Worm (Caenorhabditis elegans) whole organism, L4 larva: ENCODE data around the gene B0334.13.

ENCODE experiments used
- F10B5.3 ChIP-seq: sonication (generic microtip); optimal IDR thresholded peaks from 2 replicates; lab custom pipeline; 2016; ENCODE audit warnings: mild to moderate bottlenecking, missing genetic modification characterization, missing compliant biosample characterization
- F49E8.2 ChIP-seq: sonication (generic microtip); optimal IDR thresholded peaks from 2 replicates; lab custom pipeline; 2016; ENCODE audit warnings: missing compliant biosample characterization, mild to moderate bottlenecking, missing genetic modification characterization, borderline replicate concordance
- R02D3.7 ChIP-seq: fragments of 150-350 bp; sonication (generic microtip); optimal IDR thresholded peaks from 3 replicates; lab custom pipeline; 2014; ENCODE audit warnings: missing biosample characterization, missing genetic modification characterization
- T20F7.1 ChIP-seq: fragments of 200-800 bp; sonication (Bioruptor generic); optimal IDR thresholded peaks from 2 replicates; lab custom pipeline; 2018; ENCODE audit warnings: mild to moderate bottlenecking, missing genetic modification characterization, missing compliant biosample characterization
- Y48G9A.11 ChIP-seq: fragments of 200-800 bp; sonication (Bioruptor generic); IDR thresholded peaks from 2 replicates; pipeline ENCODE4 v1.3.6; 2022; ENCODE audit warnings: missing genetic modification reagents, missing genetic modification characterization, missing compliant biosample characterization
- ZK337.2 ChIP-seq: fragments of 200-800 bp; sonication (Bioruptor generic); IDR thresholded peaks from 2 replicates; pipeline ENCODE4 v1.3.6; 2022; ENCODE audit warnings: missing genetic modification reagents, missing genetic modification characterization, missing compliant biosample characterization
- ZK546.5 ChIP-seq, 2 experiments: sonication (generic microtip); optimal IDR thresholded peaks; 2 replicates each; lab custom pipeline; 2017; ENCODE audit warnings: missing biosample characterization in 2 of 2, missing genetic modification characterization in 2 of 2
- ama-1 ChIP-seq: fragments of 150-350 bp; optimal IDR thresholded peaks from 2 replicates; lab custom pipeline; 2014; ENCODE audit warnings: inconsistent platforms, mixed read lengths
- attf-4 ChIP-seq: sonication (generic microtip); optimal IDR thresholded peaks from 3 replicates; lab custom pipeline; 2017; ENCODE audit warnings: missing biosample characterization, missing genetic modification characterization
- ceh-28 ChIP-seq: fragments of 150-350 bp; optimal IDR thresholded peaks from 2 replicates; lab custom pipeline; 2014; ENCODE audit warnings: missing biosample characterization, missing genetic modification reagents, missing genetic modification characterization
- ceh-32 ChIP-seq: sonication (generic microtip); optimal IDR thresholded peaks from 2 replicates; lab custom pipeline; 2016; ENCODE audit warnings: mild to moderate bottlenecking, missing genetic modification characterization, missing compliant biosample characterization; ENCODE audit not compliant: poor library complexity
- ceh-44 ChIP-seq: fragments of 200-800 bp; sonication (Bioruptor generic); IDR thresholded peaks from 2 replicates; pipeline ENCODE4 v1.3.6; 2022; ENCODE audit warnings: missing genetic modification reagents, missing genetic modification characterization, missing compliant biosample characterization
- ctbp-1 ChIP-seq: fragments of 200-800 bp; sonication (Bioruptor generic); IDR thresholded peaks from 2 replicates; pipeline ENCODE4 v1.3.6; 2022; ENCODE audit warnings: missing genetic modification reagents, missing genetic modification characterization, missing compliant biosample characterization
- daf-16 ChIP-seq, 3 experiments: sonication (generic microtip); optimal IDR thresholded peaks; 2 replicates each; lab custom pipeline; 2016 to 2017; ENCODE audit warnings: missing genetic modification characterization in 3 of 3, missing genetic modification reagents in 3 of 3, mild to moderate bottlenecking in 2 of 3, missing compliant biosample characterization in 2 of 3, missing biosample characterization in 1 of 3, moderate library complexity in 1 of 3
- dmd-8 ChIP-seq: fragments of 200-800 bp; sonication (Bioruptor generic); IDR thresholded peaks from 2 replicates; pipeline ENCODE4 v1.3.6; 2022; ENCODE audit warnings: missing genetic modification characterization, missing compliant biosample characterization
- dpl-1 ChIP-seq: fragments of 150-350 bp; optimal IDR thresholded peaks from 2 replicates; lab custom pipeline; 2014; ENCODE audit warnings: missing biosample characterization, missing genetic modification reagents, missing genetic modification characterization
- duxl-1 ChIP-seq: sonication (generic microtip); optimal IDR thresholded peaks from 2 replicates; lab custom pipeline; 2016; ENCODE audit warnings: mild to moderate bottlenecking, missing genetic modification characterization, moderate library complexity, missing compliant biosample characterization; ENCODE audit not compliant: poor library complexity
- dve-1 ChIP-seq: sonication (generic microtip); optimal IDR thresholded peaks from 2 replicates; lab custom pipeline; 2017; ENCODE audit warnings: antibody characterized with exemption, mild to moderate bottlenecking, missing genetic modification characterization, missing compliant biosample characterization; ENCODE audit not compliant: insufficient read depth
- fos-1 ChIP-seq: fragments of 150-350 bp; optimal IDR thresholded peaks from 2 replicates; lab custom pipeline; 2014; ENCODE audit warnings: missing biosample characterization, missing genetic modification characterization
- hmg-1.1 ChIP-seq: fragments of 200-800 bp; sonication (Bioruptor generic); IDR thresholded peaks from 2 replicates; pipeline ENCODE4 v1.3.6; 2022; ENCODE audit warnings: missing genetic modification reagents, missing genetic modification characterization, missing compliant biosample characterization
- lin-1 ChIP-seq: fragments of 200-800 bp; sonication (Bioruptor generic); IDR thresholded peaks from 2 replicates; pipeline ENCODE4 v1.3.6; 2022; ENCODE audit warnings: missing genetic modification reagents, missing genetic modification characterization, missing compliant biosample characterization
- lin-15B ChIP-seq: fragments of 150-350 bp; sonication (generic microtip); optimal IDR thresholded peaks from 3 replicates; lab custom pipeline; 2014; ENCODE audit warnings: missing biosample characterization, missing genetic modification characterization
- lin-38 ChIP-seq: fragments of 200-800 bp; sonication (Bioruptor generic); IDR thresholded peaks from 2 replicates; pipeline ENCODE4 v1.3.6; 2022; ENCODE audit warnings: missing genetic modification reagents, missing genetic modification characterization, missing compliant biosample characterization
- lir-3 ChIP-seq: sonication (generic microtip); optimal IDR thresholded peaks from 2 replicates; lab custom pipeline; 2016; ENCODE audit warnings: mild to moderate bottlenecking, missing genetic modification characterization, missing compliant biosample characterization
- lsy-2 ChIP-seq, 2 experiments: fragments of 150-350 bp in 1 of 2; sonication (generic microtip) in 1 of 2; optimal IDR thresholded peaks; 2 replicates each; lab custom pipeline; 2014 to 2017; ENCODE audit warnings: missing biosample characterization in 2 of 2, missing genetic modification characterization in 2 of 2
- madf-5 ChIP-seq, 2 experiments: fragments of 200-800 bp; sonication (Bioruptor generic); IDR thresholded peaks; 2 replicates each; pipeline ENCODE4 v1.3.6; 2022; ENCODE audit warnings: missing compliant biosample characterization in 2 of 2, missing genetic modification characterization in 2 of 2
- madf-9 ChIP-seq: fragments of 200-800 bp; sonication (Bioruptor generic); conservative IDR thresholded peaks from 2 replicates; pipeline ENCODE4 v1.3.6; 2022; ENCODE audit warnings: missing genetic modification reagents, missing genetic modification characterization, missing compliant biosample characterization
- mdl-1 ChIP-seq, 2 experiments: fragments of 150-350 bp in 1 of 2; sonication (generic microtip) in 1 of 2; optimal IDR thresholded peaks; 2 replicates each; lab custom pipeline; 2014 to 2017; ENCODE audit warnings: missing biosample characterization in 2 of 2, missing genetic modification characterization in 2 of 2
- mes-2 ChIP-seq: sonication (generic microtip); optimal IDR thresholded peaks from 2 replicates; lab custom pipeline; 2016; ENCODE audit warnings: missing genotype, mild to moderate bottlenecking, missing genetic modification characterization, missing compliant biosample characterization; ENCODE audit not compliant: poor library complexity, severe bottlenecking
- mxl-3 ChIP-seq: fragments of 200-800 bp; sonication (Bioruptor generic); optimal IDR thresholded peaks from 2 replicates; lab custom pipeline; 2018; ENCODE audit warnings: mild to moderate bottlenecking, missing genetic modification characterization, missing compliant biosample characterization
- nhr-10 ChIP-seq: fragments of 150-350 bp; optimal IDR thresholded peaks from 2 replicates; lab custom pipeline; 2014; ENCODE audit warnings: missing biosample characterization, missing genetic modification characterization
- nhr-102 ChIP-seq: sonication (generic microtip); optimal IDR thresholded peaks from 2 replicates; lab custom pipeline; 2016; ENCODE audit warnings: mild to moderate bottlenecking, missing genetic modification characterization, moderate library complexity, missing compliant biosample characterization
- nhr-11 ChIP-seq: fragments of 150-350 bp; optimal IDR thresholded peaks from 2 replicates; lab custom pipeline; 2014; ENCODE audit warnings: missing biosample characterization, missing genetic modification characterization
- nhr-237 ChIP-seq: sonication (generic microtip); optimal IDR thresholded peaks from 2 replicates; lab custom pipeline; 2017; ENCODE audit warnings: missing biosample characterization, missing genetic modification characterization
- nhr-25 ChIP-seq: sonication (generic microtip); optimal IDR thresholded peaks from 2 replicates; lab custom pipeline; 2017; ENCODE audit warnings: missing genetic modification characterization, mild to moderate bottlenecking, missing compliant biosample characterization, antibody characterized with exemption, moderate library complexity, borderline replicate concordance; ENCODE audit not compliant: insufficient read depth
- nhr-41 ChIP-seq: fragments of 200-800 bp; sonication (Bioruptor generic); IDR thresholded peaks from 2 replicates; pipeline ENCODE4 v1.3.6; 2022; ENCODE audit warnings: missing genetic modification reagents, missing genetic modification characterization, missing compliant biosample characterization
- nhr-48 ChIP-seq: sonication (generic microtip); optimal IDR thresholded peaks from 2 replicates; lab custom pipeline; 2016; ENCODE audit warnings: mild to moderate bottlenecking, missing genetic modification characterization, missing compliant biosample characterization
- nhr-6 ChIP-seq: fragments of 150-350 bp; optimal IDR thresholded peaks from 2 replicates; lab custom pipeline; 2014; ENCODE audit warnings: missing biosample characterization, missing genetic modification characterization
- nhr-77 ChIP-seq: fragments of 150-350 bp; optimal IDR thresholded peaks from 2 replicates; lab custom pipeline; 2014; ENCODE audit warnings: missing biosample characterization, missing genetic modification characterization
- pqm-1 ChIP-seq: sonication (generic microtip); optimal IDR thresholded peaks from 2 replicates; lab custom pipeline; 2017; ENCODE audit warnings: missing biosample characterization, missing genetic modification characterization
- sdz-12 ChIP-seq: fragments of 200-800 bp; sonication (Bioruptor generic); optimal IDR thresholded peaks from 2 replicates; lab custom pipeline; 2018; ENCODE audit warnings: mild to moderate bottlenecking, missing genetic modification characterization, missing compliant biosample characterization
- set-16 ChIP-seq: fragments of 200-800 bp; sonication (Bioruptor generic); IDR thresholded peaks from 2 replicates; pipeline ENCODE4 v1.3.6; 2022; ENCODE audit warnings: missing genetic modification reagents, missing genetic modification characterization, missing compliant biosample characterization
- skn-1 ChIP-seq: fragments of 150-350 bp; optimal IDR thresholded peaks from 2 replicates; lab custom pipeline; 2014; ENCODE audit warnings: missing biosample characterization, missing genetic modification characterization
- spr-3 ChIP-seq: fragments of 200-800 bp; sonication (Bioruptor generic); optimal IDR thresholded peaks from 2 replicates; lab custom pipeline; 2018; ENCODE audit warnings: mild to moderate bottlenecking, missing genetic modification characterization, missing compliant biosample characterization
- unc-130 ChIP-seq: sonication (generic microtip); optimal IDR thresholded peaks from 2 replicates; lab custom pipeline; 2016; ENCODE audit warnings: missing genetic modification reagents, missing genetic modification characterization, missing compliant biosample characterization
- unc-39 ChIP-seq: sonication (generic microtip); optimal IDR thresholded peaks from 2 replicates; lab custom pipeline; 2017; ENCODE audit warnings: missing biosample characterization, missing genetic modification characterization

The B0334.13 gene

DNA sequence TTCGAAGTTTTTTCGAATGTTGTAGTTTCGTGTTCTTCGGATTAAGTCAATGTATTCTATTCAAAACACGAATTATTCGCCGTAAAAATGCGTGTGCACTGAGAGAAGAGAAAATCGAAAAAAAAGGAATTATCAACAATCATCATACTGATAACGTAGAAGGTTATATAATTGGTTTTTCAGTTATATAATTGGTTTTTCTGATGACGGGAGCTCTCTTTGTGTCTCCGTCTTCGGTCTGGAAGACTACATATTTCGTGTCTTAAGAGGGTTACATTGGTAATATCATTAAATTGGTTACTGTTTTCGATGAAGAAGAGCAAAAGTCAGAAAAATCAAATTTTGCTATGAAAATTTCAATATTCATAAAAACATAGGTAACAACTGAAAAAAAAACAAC is 28.2 kb upstream of the B0334.13 start (continued):
- no peak for TF ChIP-seq dpl-1 (GFP tag; lab: Kevin White, UChicago)
- peak; percentile 11 for TF ChIP-seq nhr-77 (tag; lab: Kevin White, UChicago)
- TF ChIP-seq dve-1 (tag; lab: Kevin White, UChicago): peak; percentile 39
- peak; percentile 54 for TF ChIP-seq pqm-1
- no peak for TF ChIP-seq ZK546.5 (tag; optimal IDR thresholded peaks at IDR 0.05; lab: Kevin White, UChicago)
- no peak for TF ChIP-seq hmg-1.1 (GFP tag; lab: Robert Waterston, UW)
- peak; percentile 20; the same call in 1 of the 2 replicates for TF ChIP-seq lin-38 (GFP tag; lab: Robert Waterston, UW)
- TF ChIP-seq sdz-12 (GFP tag; lab: Kevin White, UChicago): no peak
- TF ChIP-seq mxl-3 (GFP tag; lab: Kevin White, UChicago): no peak
- TF ChIP-seq duxl-1 (tag; lab: Kevin White, UChicago): no peak
- no peak for TF ChIP-seq ceh-28 (tag; lab: Kevin White, UChicago)
- no peak for TF ChIP-seq madf-5 (GFP tag; IDR thresholded peaks at IDR 0.05; lab: Robert Waterston, UW)
- TF ChIP-seq madf-9 (GFP tag; lab: Robert Waterston, UW): no peak
- no peak for TF ChIP-seq daf-16 (GFP tag; optimal IDR thresholded peaks at IDR 0.05; lab: Kevin White, UChicago)
- peak; percentile 43 for TF ChIP-seq daf-16 (tag; optimal IDR thresholded peaks at IDR 0.05; lab: Kevin White, UChicago)
- TF ChIP-seq set-16 (GFP tag; lab: Robert Waterston, UW): no peak

DNA sequence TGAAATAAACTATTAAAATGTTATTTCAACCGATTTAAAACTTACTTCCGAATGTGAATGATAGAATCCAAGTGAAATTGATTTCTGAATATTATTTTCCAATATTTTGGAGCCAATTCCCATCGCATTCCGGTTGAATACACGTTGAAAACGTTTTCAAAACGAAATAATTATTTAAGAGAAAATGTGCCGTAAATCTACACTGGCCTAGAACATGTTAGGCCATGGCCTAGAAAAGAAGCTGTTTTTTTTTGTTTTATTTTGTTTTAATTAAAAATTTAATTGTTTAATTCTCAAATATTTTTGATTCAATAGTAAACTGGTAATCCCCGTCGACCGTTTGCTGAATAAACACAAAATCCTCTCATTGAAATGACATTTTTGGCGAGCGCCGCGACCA is 24.2 kb upstream of the B0334.13 start:
- TF ChIP-seq mes-2 (tag; lab: Kevin White, UChicago): peak; percentile 76
- TF ChIP-seq lin-15B (tag; lab: Kevin White, UChicago): no peak
- TF ChIP-seq unc-130 (GFP tag; lab: Kevin White, UChicago): peak; percentile 5
- TF ChIP-seq R02D3.7 (tag; lab: Kevin White, UChicago): peak; percentile 72

DNA sequence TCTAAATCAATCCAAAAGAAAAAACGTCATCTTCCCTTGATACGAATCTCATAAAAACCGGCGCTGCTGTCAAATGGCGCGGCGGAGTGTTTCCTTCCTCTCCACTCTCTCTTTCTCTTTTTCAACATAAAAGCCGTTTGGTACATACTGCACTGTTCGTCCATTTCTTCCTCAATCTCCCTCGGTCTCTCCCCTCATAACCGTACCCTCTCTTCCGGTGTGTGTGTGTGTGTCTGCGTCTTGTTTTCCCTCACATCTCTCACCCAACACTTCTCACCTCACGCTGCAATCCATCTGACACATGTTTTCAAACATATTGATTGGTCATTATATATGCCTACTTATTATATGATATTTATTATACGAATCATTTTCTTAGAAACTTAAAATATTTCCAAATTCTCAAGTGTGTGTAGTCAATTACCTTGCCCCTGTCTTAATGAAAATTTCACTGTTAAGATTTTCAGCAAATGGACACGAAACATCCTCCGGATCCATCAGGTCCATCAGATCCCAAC is 23.6 kb upstream of the B0334.13 start, which contains the start of the genes aars-1 and rga-1:
aars-1 (minus strand) TSS at position 71 of the 518 bp plus-strand sequence.
rga-1 (plus strand) TSS at position 468 of the 518 bp plus-strand sequence.
- no peak for TF ChIP-seq ZK337.2
- TF ChIP-seq ctbp-1 (GFP tag; lab: Robert Waterston, UW): no peak
- TF ChIP-seq nhr-41 (GFP tag; lab: Robert Waterston, UW): no peak
- TF ChIP-seq fos-1 (tag; lab: Kevin White, UChicago): no peak
- TF ChIP-seq dmd-8: no peak
- no peak for TF ChIP-seq spr-3 (GFP tag; lab: Kevin White, UChicago)
- TF ChIP-seq nhr-6 (tag; lab: Kevin White, UChicago): peak; percentile 51
- TF ChIP-seq lsy-2 (tag; optimal IDR thresholded peaks at IDR 0.05; lab: Kevin White, UChicago): peak in 1 of 2 experiments; percentile 72
- peak; percentile 31 for TF ChIP-seq nhr-10
- peak; percentile 56 for TF ChIP-seq T20F7.1 (GFP tag; lab: Kevin White, UChicago)
- peak; percentile 30 for TF ChIP-seq nhr-102 (tag; lab: Kevin White, UChicago)
- TF ChIP-seq skn-1 (tag; lab: Kevin White, UChicago): no peak
- TF ChIP-seq nhr-48 (tag; lab: Kevin White, UChicago): peak; percentile 95
- TF ChIP-seq nhr-11 (tag; lab: Kevin White, UChicago): no peak
- no peak for TF ChIP-seq R02D3.7 (tag; lab: Kevin White, UChicago)
- no peak for TF ChIP-seq F49E8.2 (tag; lab: Kevin White, UChicago)
- TF ChIP-seq ZK546.5 (tag; optimal IDR thresholded peaks at IDR 0.05; lab: Kevin White, UChicago): no peak
- no peak for TF ChIP-seq Y48G9A.11 (GFP tag; lab: Robert Waterston, UW)
- TF ChIP-seq nhr-77 (tag; lab: Kevin White, UChicago): peak; percentile 20
- TF ChIP-seq ceh-44 (GFP tag; lab: Robert Waterston, UW): no peak
- peak; percentile 94 for TF ChIP-seq lin-1 (GFP tag; lab: Robert Waterston, UW)
- no peak for TF ChIP-seq unc-130 (GFP tag; lab: Kevin White, UChicago)
- peak in 1 of 2 experiments; percentile 82 for TF ChIP-seq mdl-1 (tag; optimal IDR thresholded peaks at IDR 0.05; lab: Kevin White, UChicago)
- no peak for TF ChIP-seq attf-4 (tag; lab: Kevin White, UChicago)
- no peak for TF ChIP-seq F10B5.3 (tag; lab: Kevin White, UChicago)
- no peak for TF ChIP-seq lir-3
- TF ChIP-seq ama-1 (lab: Kevin White, UChicago): no peak
- TF ChIP-seq nhr-237 (tag; lab: Kevin White, UChicago): no peak
- no peak for TF ChIP-seq nhr-25 (tag; lab: Kevin White, UChicago)
- TF ChIP-seq lin-15B (tag; lab: Kevin White, UChicago): no peak
- peak; percentile 91 for TF ChIP-seq mxl-3 (GFP tag; lab: Kevin White, UChicago)
- no peak for TF ChIP-seq unc-39
- no peak for TF ChIP-seq ceh-32 (tag; lab: Kevin White, UChicago)
